Fruit fly (Drosophila melanogaster) whole organism, adult: ENCODE measurements around the gene CG6294.

Experiments used
- CG11617 ChIP-seq: fragments of 200-800 bp; sonication (Bioruptor generic); optimal IDR thresholded peaks from 2 replicates; lab custom pipeline; 2017; ENCODE audit warnings: mild to moderate bottlenecking, missing biosample characterization, missing genetic modification reagents, missing genetic modification characterization
- CG14711 ChIP-seq: fragments of 200-800 bp; sonication (Bioruptor generic); optimal IDR thresholded peaks from 2 replicates; lab custom pipeline; 2018; ENCODE audit warnings: missing biosample characterization, mild to moderate bottlenecking, missing genetic modification characterization, moderate library complexity
- CG5204 ChIP-seq: fragments of 200-800 bp; sonication (Bioruptor generic); optimal IDR thresholded peaks from 2 replicates; lab custom pipeline; 2016; ENCODE audit warnings: missing biosample characterization, missing genetic modification characterization
- CG7045 ChIP-seq: fragments of 200-800 bp; sonication (Bioruptor generic); optimal IDR thresholded peaks from 2 replicates; lab custom pipeline; 2017; ENCODE audit warnings: missing biosample characterization, mild to moderate bottlenecking, missing genetic modification characterization
- CG7101 ChIP-seq: fragments of 200-800 bp; sonication (Bioruptor generic); optimal IDR thresholded peaks from 2 replicates; lab custom pipeline; 2018; ENCODE audit warnings: missing biosample characterization, mild to moderate bottlenecking, missing genetic modification characterization, moderate library complexity
- Clk ChIP-seq: fragments of 200-800 bp; sonication (Bioruptor generic); optimal IDR thresholded peaks from 2 replicates; lab custom pipeline; 2017; ENCODE audit warnings: missing biosample characterization, missing genetic modification characterization
- Crg-1 ChIP-seq: fragments of 200-800 bp; sonication (Bioruptor generic); optimal IDR thresholded peaks from 2 replicates; lab custom pipeline; 2016; ENCODE audit warnings: missing biosample characterization, missing genetic modification characterization
- Hr96 ChIP-seq: fragments of 200-800 bp; sonication (Bioruptor generic); optimal IDR thresholded peaks from 2 replicates; lab custom pipeline; 2016; ENCODE audit warnings: missing biosample characterization, missing genetic modification characterization
- Mnt ChIP-seq: fragments of 200-800 bp; sonication (Bioruptor generic); optimal IDR thresholded peaks from 2 replicates; lab custom pipeline; 2016; ENCODE audit warnings: missing biosample characterization, mild to moderate bottlenecking, missing genetic modification characterization
- bab1 ChIP-seq: fragments of 200-800 bp; sonication (Bioruptor generic); optimal IDR thresholded peaks from 3 replicates; lab custom pipeline; 2019; ENCODE audit warnings: missing biosample characterization, mild to moderate bottlenecking, missing genetic modification characterization, moderate library complexity
- cnc ChIP-seq, 2 experiments: fragments of >200 bp; optimal IDR thresholded peaks; 2 replicates each; lab custom pipeline; 2017
- kay ChIP-seq: fragments of 200-800 bp; sonication (Bioruptor generic); peaks from one replicate; lab custom pipeline; 2016; ENCODE audit warnings: missing biosample characterization, missing genetic modification characterization, borderline replicate concordance
- tj ChIP-seq: fragments of 200-800 bp; sonication (Bioruptor generic); optimal IDR thresholded peaks from 3 replicates; lab custom pipeline; 2017; ENCODE audit warnings: missing biosample characterization, mild to moderate bottlenecking, missing genetic modification characterization, moderate library complexity
- toe ChIP-seq: fragments of 200-800 bp; sonication (Bioruptor generic); optimal IDR thresholded peaks from 2 replicates; lab custom pipeline; 2016; ENCODE audit warnings: missing biosample characterization, missing genetic modification characterization

The CG6294 gene

dm6 chrX:15502864-15503263 is 40.3 kb downstream of the CG6294 start:
- TF ChIP-seq Clk (GFP tag; lab: Kevin White, UChicago), result no peak
- no peak for TF ChIP-seq toe (GFP tag; lab: Kevin White, UChicago)

dm6 chrX:15511399-15511798 is 48.9 kb downstream of the CG6294 start:
- TF ChIP-seq CG5204 (GFP tag; lab: Kevin White, UChicago), result peak; percentile 26
- TF ChIP-seq CG7045, result no peak
- TF ChIP-seq CG14711, result peak; percentile 24
- TF ChIP-seq CG7101 (tag; lab: Kevin White, UChicago), result peak; percentile 1
- TF ChIP-seq bab1 (GFP tag; lab: Kevin White, UChicago), result peak; percentile 40
- TF ChIP-seq Mnt (GFP tag; lab: Kevin White, UChicago), result no peak
- no peak for TF ChIP-seq cnc (optimal IDR thresholded peaks at IDR 0.05; lab: Kevin White, UChicago)
- TF ChIP-seq kay, result no peak
- peak; percentile 20 for TF ChIP-seq Hr96 (GFP tag; lab: Kevin White, UChicago)
- TF ChIP-seq tj (GFP tag; lab: Kevin White, UChicago), result peak; percentile 15
- no peak for TF ChIP-seq Clk (GFP tag; lab: Kevin White, UChicago)
- no peak for TF ChIP-seq toe (GFP tag; lab: Kevin White, UChicago)
- peak; percentile 1 for TF ChIP-seq Crg-1 (GFP tag; lab: Kevin White, UChicago)
- peak; percentile 47 for TF ChIP-seq CG11617
